In the genomic region with DNA sequence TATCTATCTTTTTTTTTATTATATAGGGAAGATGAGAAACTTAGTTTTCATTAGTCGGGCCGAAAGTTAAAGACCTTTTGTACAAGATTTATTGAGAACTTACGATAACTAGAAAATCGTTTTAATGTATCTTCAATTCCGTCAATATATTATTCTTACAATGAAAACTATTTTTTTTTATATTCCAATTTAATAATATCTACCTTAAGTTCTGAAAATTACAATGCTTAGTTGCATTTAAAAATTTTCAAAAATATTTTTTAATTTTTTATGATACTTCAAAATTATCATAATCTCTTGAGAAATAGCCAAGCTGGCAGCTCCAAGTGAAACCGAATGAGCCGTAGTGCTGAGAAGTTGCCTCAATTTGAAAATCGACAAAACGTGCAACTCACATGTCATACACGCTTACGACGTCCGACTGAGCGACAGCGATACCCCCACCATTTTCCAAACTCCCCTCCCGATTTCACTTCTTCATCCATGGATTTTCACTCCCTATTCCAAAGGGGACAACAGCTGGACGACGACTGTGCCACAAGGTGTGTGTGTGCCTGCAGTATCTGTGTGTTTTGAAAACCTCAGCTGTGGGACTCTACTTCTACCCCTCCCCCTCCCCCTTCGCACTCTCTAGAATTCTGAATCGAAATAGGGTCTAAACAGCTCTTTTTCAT, we compare ENCODE assay signal across 2 fruit fly cellular contexts.
TF ChIP-seq lines count a peak whose summit lies in the region.

No protein-coding gene starts in this region.

- TF ChIP-seq CTCF in whole organism, embryonic (GFP tag; optimal IDR thresholded peaks at IDR 0.05; lab: Kevin White, UChicago), result no peak

TF ChIP-seq in whole organism, embryonic, 481 proteins besides CTCF, POLR2A, EP300 and RAD21 (continues in another document):
- peak; percentile 84 for TF ChIP-seq CG2199 (GFP tag; IDR thresholded peaks at IDR 0.05; lab: Robert Waterston, UW)
- TF ChIP-seq CG14860 (GFP tag; IDR thresholded peaks at IDR 0.05; lab: Robert Waterston, UW; ENCODE audit: partially characterized antibody), result no peak
- TF ChIP-seq sc (optimal IDR thresholded peaks at IDR 0.05; lab: Kevin White, UChicago), result no peak
- peak; percentile 1 for TF ChIP-seq sc (GFP tag; optimal IDR thresholded peaks at IDR 0.05; lab: Kevin White, UChicago)
- TF ChIP-seq CG12769 (tag; optimal IDR thresholded peaks at IDR 0.05; lab: Kevin White, UChicago), result no peak
- peak; percentile 59 for TF ChIP-seq CG12391 (tag; optimal IDR thresholded peaks at IDR 0.05; lab: Kevin White, UChicago)
- TF ChIP-seq ara (GFP tag; IDR thresholded peaks at IDR 0.05; lab: Robert Waterston, UW), result no peak
- TF ChIP-seq Blimp-1 (GFP tag; optimal IDR thresholded peaks at IDR 0.05; lab: Kevin White, UChicago), result peak; percentile 19
- peak; percentile 13; the same call in 1 of the 2 replicates for TF ChIP-seq amos (GFP tag; IDR thresholded peaks at IDR 0.05; lab: Robert Waterston, UW; ENCODE audit: partially characterized antibody)
- peak; percentile 19 for TF ChIP-seq HLHmδ (GFP tag; optimal IDR thresholded peaks at IDR 0.05; lab: Kevin White, UChicago)
- TF ChIP-seq CG7556 (GFP tag; optimal IDR thresholded peaks at IDR 0.05; lab: Kevin White, UChicago), result peak; percentile 4
- TF ChIP-seq CG14710 (tag; optimal IDR thresholded peaks at IDR 0.05; lab: Kevin White, UChicago), result peak; percentile 26
- TF ChIP-seq kah (GFP tag; optimal IDR thresholded peaks at IDR 0.05; lab: Kevin White, UChicago), result no peak
- TF ChIP-seq ci (GFP tag; IDR thresholded peaks at IDR 0.05; lab: Robert Waterston, UW), result peak; percentile 49
- TF ChIP-seq CG2712 (tag; optimal IDR thresholded peaks at IDR 0.05; lab: Kevin White, UChicago), result peak; percentile 7
- peak; percentile 10 for TF ChIP-seq CG10209 (GFP tag; optimal IDR thresholded peaks at IDR 0.05; lab: Kevin White, UChicago)
- peak; percentile 44 for TF ChIP-seq gem (tag; optimal IDR thresholded peaks at IDR 0.05; lab: Kevin White, UChicago)
- peak; percentile 97 for TF ChIP-seq twi (tag; optimal IDR thresholded peaks at IDR 0.05; lab: Kevin White, UChicago)
- TF ChIP-seq z (GFP tag; IDR thresholded peaks at IDR 0.05; lab: Robert Waterston, UW), result peak; percentile 63; the same call in 1 of the 3 replicates
- TF ChIP-seq pros (GFP tag; optimal IDR thresholded peaks at IDR 0.05; lab: Kevin White, UChicago), result peak; percentile 83
- no peak for TF ChIP-seq seq (GFP tag; IDR thresholded peaks at IDR 0.05; lab: Robert Waterston, UW)
- TF ChIP-seq phol (tag; optimal IDR thresholded peaks at IDR 0.05; lab: Kevin White, UChicago), result peak; percentile 5
- peak; percentile 18 for TF ChIP-seq CG15696 (tag; optimal IDR thresholded peaks at IDR 0.05; lab: Kevin White, UChicago)
- peak; percentile 22 for TF ChIP-seq Ssrp (tag; optimal IDR thresholded peaks at IDR 0.05; lab: Kevin White, UChicago)
- no peak for TF ChIP-seq gt (GFP tag; IDR thresholded peaks at IDR 0.05; lab: Robert Waterston, UW)
- peak in 1 of 3 experiments; percentile 74 for TF ChIP-seq lola (GFP tag; optimal IDR thresholded peaks at IDR 0.05; lab: Kevin White, UChicago)
- peak; percentile 28 for TF ChIP-seq cwo (GFP tag; optimal IDR thresholded peaks at IDR 0.05; lab: Kevin White, UChicago)
- TF ChIP-seq Kr (GFP tag; optimal IDR thresholded peaks at IDR 0.05; lab: Kevin White, UChicago), result peak; percentile 73
- TF ChIP-seq CG18262 (tag; optimal IDR thresholded peaks at IDR 0.05; lab: Kevin White, UChicago), result peak; percentile 66
- TF ChIP-seq CG10267 (tag; optimal IDR thresholded peaks at IDR 0.05; lab: Kevin White, UChicago), result peak; percentile 8
- TF ChIP-seq dmrt11E (tag; optimal IDR thresholded peaks at IDR 0.05; lab: Kevin White, UChicago), result peak; percentile 72
- TF ChIP-seq nmo (GFP tag; optimal IDR thresholded peaks at IDR 0.05; lab: Kevin White, UChicago), result peak; percentile 35
- TF ChIP-seq vvl (GFP tag; IDR thresholded peaks at IDR 0.05; lab: Robert Waterston, UW), result 0 out of 2 replicates have a peak, but pooled peaks have one; percentile 19
- peak; percentile 23 for TF ChIP-seq CG10979 (tag; optimal IDR thresholded peaks at IDR 0.05; lab: Kevin White, UChicago)
- TF ChIP-seq crol (GFP tag; IDR thresholded peaks at IDR 0.05; lab: Robert Waterston, UW), result peak; percentile 95
- TF ChIP-seq CG9727 (GFP tag; optimal IDR thresholded peaks at IDR 0.05; lab: Kevin White, UChicago), result peak; percentile 29
- peak; percentile 24; the same call in 1 of the 2 replicates for TF ChIP-seq sens-2 (GFP tag; IDR thresholded peaks at IDR 0.05; lab: Robert Waterston, UW)
- TF ChIP-seq sna (GFP tag; IDR thresholded peaks at IDR 0.05; lab: Robert Waterston, UW; ENCODE audit: partially characterized antibody), result no peak
- TF ChIP-seq CG6791 (GFP tag; IDR thresholded peaks at IDR 0.05; lab: Robert Waterston, UW; ENCODE audit: partially characterized antibody), result peak; percentile 55; the same call in 1 of the 3 replicates
- TF ChIP-seq CG9437 (GFP tag; optimal IDR thresholded peaks at IDR 0.05; lab: Kevin White, UChicago), result no peak

TF ChIP-seq in whole organism, prepupa, 60 proteins besides CTCF, POLR2A, EP300 and RAD21:
- TF ChIP-seq CG6792 (GFP tag; optimal IDR thresholded peaks at IDR 0.05; lab: Kevin White, UChicago) (no peak), Sox15 (GFP tag; optimal IDR thresholded peaks at IDR 0.05; lab: Kevin White, UChicago) (no peak), Eip78C (GFP tag; lab: Kevin White, UChicago) (peak; percentile 28), Blimp-1 (GFP tag; optimal IDR thresholded peaks at IDR 0.05; lab: Kevin White, UChicago) (no peak), ss (GFP tag; optimal IDR thresholded peaks at IDR 0.05; lab: Kevin White, UChicago) (no peak), Ets21C (GFP tag; optimal IDR thresholded peaks at IDR 0.05; lab: Kevin White, UChicago) (no peak), CG7368 (GFP tag; optimal IDR thresholded peaks at IDR 0.05; lab: Kevin White, UChicago) (no peak), CG15336 (GFP tag; IDR thresholded peaks at IDR 0.05; lab: Robert Waterston, UW) (no peak), fd85E (GFP tag; optimal IDR thresholded peaks at IDR 0.05; lab: Kevin White, UChicago) (no peak), fkh (GFP tag; optimal IDR thresholded peaks at IDR 0.05; lab: Kevin White, UChicago) (peak; percentile 6), dsx (GFP tag; optimal IDR thresholded peaks at IDR 0.05; lab: Kevin White, UChicago; ENCODE audit: poor library complexity, severe bottlenecking) (no peak), Hr39 (GFP tag; optimal IDR thresholded peaks at IDR 0.05; lab: Kevin White, UChicago) (no peak), Hr38 (GFP tag; optimal IDR thresholded peaks at IDR 0.05; lab: Kevin White, UChicago) (no peak), svp (GFP tag; lab: Kevin White, UChicago) (no peak), Lpt (GFP tag; optimal IDR thresholded peaks at IDR 0.05; lab: Kevin White, UChicago) (no peak), Met (GFP tag; optimal IDR thresholded peaks at IDR 0.05; lab: Kevin White, UChicago) (no peak)
